Fruit fly (Drosophila melanogaster): ENCODE data around the gene ND-51.

Gene ND-51

dm6 chr2L:6068544-6069251 lies 6.1 kb upstream of the ND-51 start, which contains the start of the genes CG9150 and Pfdn1:
Gene CG9150 (minus strand): TSS chr2L:6068594.
Gene Pfdn1 (plus strand): TSS chr2L:6069079.
- TF ChIP-seq Mnt (GFP tag; optimal IDR thresholded peaks at IDR 0.05) (peak; percentile 66), kay (GFP tag; ENCODE audit: borderline replicate concordance) (no peak), CG7045 (GFP tag; optimal IDR thresholded peaks at IDR 0.05) (no peak), cnc (optimal IDR thresholded peaks at IDR 0.05) (no peak), ovo (GFP tag; optimal IDR thresholded peaks at IDR 0.05) (no peak), CG5204 (GFP tag; optimal IDR thresholded peaks at IDR 0.05) (no peak), tj (GFP tag; optimal IDR thresholded peaks at IDR 0.05) (peak; percentile 16), CG7101 (tag; optimal IDR thresholded peaks at IDR 0.05) (peak; percentile 22), bab1 (GFP tag; optimal IDR thresholded peaks at IDR 0.05) (peak; percentile 66)

dm6 chr2L:6065823-6066222 lies 3.3 kb upstream of the ND-51 start, which contains the start of the genes Fbw5 and CG9147:
Gene Fbw5 (minus strand): TSS chr2L:6065953.
Gene CG9147 (plus strand): TSS chr2L:6065997.
- peak; percentile 95 for TF ChIP-seq Crg-1 (GFP tag; optimal IDR thresholded peaks at IDR 0.05)
- TF ChIP-seq CG11617 (GFP tag; optimal IDR thresholded peaks at IDR 0.05) = peak; percentile 93
- TF ChIP-seq CG1620 (GFP tag; optimal IDR thresholded peaks at IDR 0.05) = peak; percentile 71
- no peak for TF ChIP-seq kay (GFP tag; ENCODE audit: borderline replicate concordance)
- TF ChIP-seq tj (GFP tag; optimal IDR thresholded peaks at IDR 0.05) = peak; percentile 88
- TF ChIP-seq Mnt (GFP tag; optimal IDR thresholded peaks at IDR 0.05) = peak; percentile 78
- TF ChIP-seq CG14711 (tag; optimal IDR thresholded peaks at IDR 0.05) = peak; percentile 98
- peak; percentile 85 for TF ChIP-seq cic (GFP tag; optimal IDR thresholded peaks at IDR 0.05)
- no peak for TF ChIP-seq ovo (GFP tag; optimal IDR thresholded peaks at IDR 0.05)
- peak; percentile 54 for TF ChIP-seq toe (GFP tag; optimal IDR thresholded peaks at IDR 0.05)
- peak; percentile 67 for TF ChIP-seq Clk (GFP tag; optimal IDR thresholded peaks at IDR 0.05)
- TF ChIP-seq CG33017 (tag; optimal IDR thresholded peaks at IDR 0.05) = peak; percentile 99
- peak; percentile 99 for TF ChIP-seq CG7101 (tag; optimal IDR thresholded peaks at IDR 0.05)
- peak; percentile 87 for TF ChIP-seq Hr96 (GFP tag; optimal IDR thresholded peaks at IDR 0.05)
- TF ChIP-seq CG7045 (GFP tag; optimal IDR thresholded peaks at IDR 0.05) = peak; percentile 89
- no peak for TF ChIP-seq CG5204 (GFP tag; optimal IDR thresholded peaks at IDR 0.05)
- no peak for TF ChIP-seq cnc (optimal IDR thresholded peaks at IDR 0.05)
- peak; percentile 97 for TF ChIP-seq CG12768 (GFP tag; optimal IDR thresholded peaks at IDR 0.05)
- peak; percentile 99 for TF ChIP-seq bab1 (GFP tag; optimal IDR thresholded peaks at IDR 0.05)
- peak; percentile 88 for TF ChIP-seq pad (GFP tag; optimal IDR thresholded peaks at IDR 0.05)

- no peak for TF ChIP-seq toe (GFP tag; optimal IDR thresholded peaks at IDR 0.05)
- TF ChIP-seq CG14711 (tag; optimal IDR thresholded peaks at IDR 0.05) = no peak
- no peak for TF ChIP-seq pad (GFP tag; optimal IDR thresholded peaks at IDR 0.05)
- TF ChIP-seq CG11617 (GFP tag; optimal IDR thresholded peaks at IDR 0.05) = no peak
- no peak for TF ChIP-seq ovo (GFP tag; optimal IDR thresholded peaks at IDR 0.05)
- no peak for TF ChIP-seq CG1620 (GFP tag; optimal IDR thresholded peaks at IDR 0.05)
- TF ChIP-seq Clk (GFP tag; optimal IDR thresholded peaks at IDR 0.05) = no peak
- TF ChIP-seq bab1 (GFP tag; optimal IDR thresholded peaks at IDR 0.05) = no peak
- no peak for TF ChIP-seq Mnt (GFP tag; optimal IDR thresholded peaks at IDR 0.05)
- no peak for TF ChIP-seq CG33017 (tag; optimal IDR thresholded peaks at IDR 0.05)
- TF ChIP-seq kay (GFP tag; ENCODE audit: borderline replicate concordance) = no peak
Observed at dm6 chr2L:6060210-6060609, 2.3 kb downstream of the ND-51 start, which contains the start of gene CG34180. Gene CG34180 (plus strand): TSS chr2L:6060510.

DNA sequence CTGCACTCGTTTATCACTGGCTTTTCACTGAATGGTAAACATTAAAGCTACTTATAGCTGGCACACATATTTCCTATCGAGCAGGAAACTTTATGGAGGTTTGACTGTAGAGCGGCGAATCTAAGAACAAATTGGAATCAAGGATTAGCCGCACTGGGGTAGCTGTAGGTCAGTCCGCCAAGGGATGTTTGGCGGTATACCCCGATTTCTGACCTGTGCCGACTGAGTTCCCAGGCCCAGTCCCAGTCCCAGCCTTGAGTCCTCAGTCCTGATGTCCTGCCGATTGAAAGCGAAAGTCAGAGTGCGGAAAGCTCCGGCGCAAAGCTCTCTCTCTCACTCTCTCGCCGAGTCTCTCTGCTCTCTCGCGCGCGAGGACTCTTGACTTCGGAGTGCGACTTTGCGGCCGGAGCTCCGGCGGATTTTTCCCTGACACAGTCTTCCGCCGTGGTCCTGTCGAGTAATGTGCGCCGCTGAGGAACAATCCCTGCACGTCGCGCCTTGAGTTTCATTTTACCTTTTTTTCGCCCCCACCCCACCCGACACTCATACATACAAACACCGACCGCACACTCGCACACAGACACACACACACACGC lies 8.6 kb downstream of the ND-51 start, which contains the start of gene CG13995:
TSS of gene CG13995 (plus strand) at position 429 of the 596 bp plus-strand sequence.
- TF ChIP-seq CG14711 (tag; optimal IDR thresholded peaks at IDR 0.05) = no peak
- no peak for TF ChIP-seq tj (GFP tag; optimal IDR thresholded peaks at IDR 0.05)
- TF ChIP-seq toe (GFP tag; optimal IDR thresholded peaks at IDR 0.05) = no peak
- no peak for TF ChIP-seq bab1 (GFP tag; optimal IDR thresholded peaks at IDR 0.05)
- TF ChIP-seq ovo (GFP tag; optimal IDR thresholded peaks at IDR 0.05) = no peak

- TF ChIP-seq CG5204 (GFP tag; optimal IDR thresholded peaks at IDR 0.05) (no peak), CG7045 (GFP tag; optimal IDR thresholded peaks at IDR 0.05) (peak; percentile 94), pad (GFP tag; optimal IDR thresholded peaks at IDR 0.05) (peak; percentile 59), kay (GFP tag; ENCODE audit: borderline replicate concordance) (no peak), CG1620 (GFP tag; optimal IDR thresholded peaks at IDR 0.05) (peak; percentile 57), bab1 (GFP tag; optimal IDR thresholded peaks at IDR 0.05) (peak; percentile 95), cnc (optimal IDR thresholded peaks at IDR 0.05) (no peak), Clk (GFP tag; optimal IDR thresholded peaks at IDR 0.05) (peak; percentile 47), CG12768 (GFP tag; optimal IDR thresholded peaks at IDR 0.05) (peak; percentile 90), Mnt (GFP tag; optimal IDR thresholded peaks at IDR 0.05) (peak; percentile 66), ovo (GFP tag; optimal IDR thresholded peaks at IDR 0.05) (peak; percentile 3), CG7101 (tag; optimal IDR thresholded peaks at IDR 0.05) (peak; percentile 94), Crg-1 (GFP tag; optimal IDR thresholded peaks at IDR 0.05) (peak; percentile 34), CG11617 (GFP tag; optimal IDR thresholded peaks at IDR 0.05) (peak; percentile 94), CG14711 (tag; optimal IDR thresholded peaks at IDR 0.05) (peak; percentile 88), CG33017 (tag; optimal IDR thresholded peaks at IDR 0.05) (peak; percentile 96), tj (GFP tag; optimal IDR thresholded peaks at IDR 0.05) (peak; percentile 71), Hr96 (GFP tag; optimal IDR thresholded peaks at IDR 0.05) (peak; percentile 95), cic (GFP tag; optimal IDR thresholded peaks at IDR 0.05) (peak; percentile 60), toe (GFP tag; optimal IDR thresholded peaks at IDR 0.05) (peak; percentile 90)
Observed at dm6 chr2L:6051212-6051621, 11.3 kb downstream of the ND-51 start.
